Worm (Caenorhabditis elegans) whole organism, L4 larva: ENCODE results near the gene cyp-25A1.
"Not testable (repeated sequence)": the region's sequence is repeated elsewhere in the genome, so short reads cannot be mapped to it uniquely, and the experiment has no call there.

Experiments
- lin-1 ChIP-seq: fragments of 200-800 bp; sonication (Bioruptor generic); IDR thresholded peaks from 2 replicates; pipeline ENCODE4 v1.3.6; 2022; ENCODE audit warnings: missing genetic modification reagents, missing genetic modification characterization, missing compliant biosample characterization
- nhr-25 ChIP-seq: sonication (generic microtip); optimal IDR thresholded peaks from 2 replicates; lab custom pipeline; 2017; ENCODE audit warnings: missing genetic modification characterization, mild to moderate bottlenecking, missing compliant biosample characterization, antibody characterized with exemption, moderate library complexity, borderline replicate concordance; ENCODE audit not compliant: insufficient read depth
- nhr-28 ChIP-seq: fragments of 150-350 bp; optimal IDR thresholded peaks from 2 replicates; lab custom pipeline; 2014; ENCODE audit warnings: missing biosample characterization, missing genetic modification characterization
- pqm-1 ChIP-seq: sonication (generic microtip); optimal IDR thresholded peaks from 2 replicates; lab custom pipeline; 2017; ENCODE audit warnings: missing biosample characterization, missing genetic modification characterization
- zfp-2 ChIP-seq: sonication (generic microtip); optimal IDR thresholded peaks from 2 replicates; lab custom pipeline; 2016; ENCODE audit warnings: mild to moderate bottlenecking, missing genetic modification characterization, missing compliant biosample characterization
- ztf-11 ChIP-seq: fragments of 150-350 bp; optimal IDR thresholded peaks from 2 replicates; lab custom pipeline; 2014; ENCODE audit warnings: missing biosample characterization, missing genetic modification characterization

DNA sequence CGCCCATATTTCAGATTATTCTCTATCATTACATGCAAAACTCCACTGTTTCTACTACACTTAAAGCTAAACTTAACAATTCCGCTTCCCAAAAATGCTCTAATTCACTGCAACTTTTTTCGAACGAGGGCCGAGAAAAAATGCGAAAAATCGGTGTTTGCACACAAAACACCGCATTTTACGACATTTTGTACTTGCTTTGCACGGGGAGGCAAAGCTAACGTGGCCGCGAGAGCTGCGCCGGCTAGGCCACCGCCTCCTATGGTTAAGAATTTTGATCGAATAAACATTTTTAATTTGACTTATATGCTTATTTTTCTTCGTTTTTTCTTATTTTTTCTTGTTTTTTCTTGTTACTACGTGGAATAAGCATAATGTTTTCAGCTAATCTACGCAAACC, 22.5 kb downstream of the cyp-25A1 start:
- TF ChIP-seq lin-1 (GFP tag; lab: Robert Waterston, UW): peak; percentile 84
- not testable (repeated sequence) for TF ChIP-seq pqm-1; nhr-28; nhr-25; zfp-2 (tag; lab: Kevin White, UChicago); ztf-11 (tag; lab: Kevin White, UChicago)
